Worm (Caenorhabditis elegans) whole organism, early embryonic: ENCODE data around the gene math-48.

Experiments used
- aly-1 ChIP-seq: sonication (generic microtip); optimal IDR thresholded peaks from 2 replicates; lab custom pipeline; 2016; ENCODE audit warnings: missing genetic modification characterization, missing compliant biosample characterization
- ama-1 ChIP-seq: fragments of 150-350 bp; optimal IDR thresholded peaks from 2 replicates; lab custom pipeline; 2014
- ets-7 ChIP-seq: sonication (generic microtip); optimal IDR thresholded peaks from 2 replicates; lab custom pipeline; 2016; ENCODE audit warnings: missing genotype, missing genetic modification characterization, missing compliant biosample characterization
- flt-1 ChIP-seq: fragments of 200-800 bp; sonication (Bioruptor generic); IDR thresholded peaks from 2 replicates; pipeline ENCODE4 v1.3.6; 2022; ENCODE audit warnings: missing genetic modification characterization, missing compliant biosample characterization
- hnd-1 ChIP-seq: sonication (generic microtip); optimal IDR thresholded peaks from 2 replicates; lab custom pipeline; 2016; ENCODE audit warnings: missing genetic modification characterization, missing compliant biosample characterization
- tbx-11 ChIP-seq: fragments of 200-800 bp; sonication (Bioruptor generic); IDR thresholded peaks from 2 replicates; pipeline ENCODE4 v1.3.6; 2022; ENCODE audit warnings: missing genetic modification characterization, missing compliant biosample characterization

DNA sequence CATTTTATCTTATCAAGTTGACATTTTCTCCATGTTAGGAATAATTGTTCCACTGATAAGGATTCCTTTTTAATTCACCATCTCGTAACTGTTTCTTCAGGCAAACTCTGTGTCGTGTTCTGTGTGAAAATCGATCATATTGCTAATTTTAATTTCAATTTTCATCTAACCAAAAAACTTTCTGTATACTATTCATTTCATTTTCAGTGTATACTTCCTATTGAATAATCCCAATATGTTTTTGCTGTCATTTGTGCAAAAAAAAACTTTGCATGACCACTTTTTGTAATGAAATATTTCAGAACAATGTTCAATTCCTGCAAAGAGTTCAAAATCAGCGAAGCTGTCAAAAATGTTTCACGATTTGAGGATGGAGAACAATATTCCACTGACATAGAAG is 40.7 kb upstream of the math-48 start, which contains the start of gene Y16E11A.4:
- no peak for TF ChIP-seq hnd-1 (tag; lab: Kevin White, UChicago)
- TF ChIP-seq flt-1, result no peak
- no peak for TF ChIP-seq ama-1 (lab: Kevin White, UChicago)
- no peak for TF ChIP-seq tbx-11 (GFP tag; lab: Robert Waterston, UW)
- no peak for TF ChIP-seq aly-1 (tag; lab: Kevin White, UChicago)
- no peak for TF ChIP-seq ets-7 (tag; lab: Kevin White, UChicago)
